Worm (Caenorhabditis elegans): ENCODE results near the gene D1054.9.

D1054.9 gene

DNA sequence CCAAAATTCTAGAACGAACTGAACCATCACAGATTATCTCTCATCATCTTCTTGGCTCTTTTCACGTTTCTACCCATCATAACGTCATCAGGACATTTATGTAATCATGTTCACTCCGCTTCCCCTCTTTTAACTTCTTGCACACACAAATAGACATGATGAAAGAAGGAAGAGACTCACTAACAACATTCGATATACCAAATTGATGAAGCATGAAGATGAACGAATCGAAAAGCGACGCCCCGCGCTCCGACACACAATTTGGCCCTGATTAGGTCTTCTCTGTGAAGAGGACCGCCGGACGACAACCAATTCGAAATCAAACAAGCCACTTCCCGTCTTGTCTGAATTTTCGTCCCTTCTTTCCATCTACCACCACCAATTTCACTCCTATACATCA lies 27.6 kb upstream of the D1054.9 start:
- no peak for TF ChIP-seq pha-4 (tag; optimal IDR thresholded peaks at IDR 0.05)
- no peak for TF ChIP-seq ceh-16 (tag; optimal IDR thresholded peaks at IDR 0.05)
- no peak for TF ChIP-seq nhr-28 (tag; optimal IDR thresholded peaks at IDR 0.05)
- no peak for TF ChIP-seq jun-1 (tag; optimal IDR thresholded peaks at IDR 0.05)
- TF ChIP-seq lin-39 (tag; optimal IDR thresholded peaks at IDR 0.05): no peak
- no peak for TF ChIP-seq nhr-67 (tag; optimal IDR thresholded peaks at IDR 0.05)
- TF ChIP-seq eor-1 (tag; optimal IDR thresholded peaks at IDR 0.05): no peak
- no peak for TF ChIP-seq nhr-11 (tag; optimal IDR thresholded peaks at IDR 0.05)

DNA sequence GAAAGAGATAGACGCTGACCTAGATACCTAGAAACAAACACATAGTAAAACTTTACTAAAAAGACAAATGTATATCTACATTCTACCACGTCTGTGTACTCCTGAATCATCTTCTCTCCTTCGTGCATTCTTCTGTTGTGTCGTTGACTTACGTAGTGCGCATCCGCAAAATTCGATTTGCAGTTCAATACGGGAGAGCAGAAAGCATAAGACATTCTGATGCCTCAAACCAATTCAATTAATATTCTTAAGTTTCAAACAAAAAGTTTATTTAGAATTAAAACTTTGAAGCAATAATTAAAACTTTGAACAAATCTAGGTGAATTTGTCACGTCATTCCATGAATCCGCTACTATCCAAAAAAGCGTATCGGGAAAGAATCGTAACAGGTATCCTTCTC lies 26.0 kb upstream of the D1054.9 start:
- TF ChIP-seq nhr-76 (tag; optimal IDR thresholded peaks at IDR 0.05) (no peak), fkh-10 (GFP tag; optimal IDR thresholded peaks at IDR 0.05) (peak; percentile 25)

DNA sequence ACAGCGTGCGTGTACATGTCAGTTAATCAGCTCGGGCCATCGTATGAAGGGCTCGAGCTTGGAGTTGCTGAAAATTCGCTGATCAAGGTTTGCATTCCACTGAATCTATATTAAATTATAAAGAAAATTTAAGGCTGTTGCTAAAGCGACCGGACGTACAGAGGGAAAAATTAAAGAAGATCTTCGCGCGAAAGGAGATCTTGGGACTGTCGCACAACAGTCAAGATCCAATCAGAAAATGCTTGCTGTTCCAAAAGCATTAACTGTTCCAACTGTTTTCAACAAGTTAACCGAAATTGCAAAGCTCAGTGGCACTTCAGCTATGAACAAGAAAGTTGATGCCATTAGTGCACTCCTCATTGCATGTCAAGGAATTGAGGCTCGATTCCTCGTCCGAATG lies 23.5 kb upstream of the D1054.9 start:
- TF ChIP-seq hmg-11 (tag; optimal IDR thresholded peaks at IDR 0.05) (no peak), mdl-1 (tag; optimal IDR thresholded peaks at IDR 0.05) (no peak), egl-27 (tag; optimal IDR thresholded peaks at IDR 0.05) (no peak), nhr-237 (tag; optimal IDR thresholded peaks at IDR 0.05) (no peak), nhr-76 (tag; optimal IDR thresholded peaks at IDR 0.05) (no peak)

DNA sequence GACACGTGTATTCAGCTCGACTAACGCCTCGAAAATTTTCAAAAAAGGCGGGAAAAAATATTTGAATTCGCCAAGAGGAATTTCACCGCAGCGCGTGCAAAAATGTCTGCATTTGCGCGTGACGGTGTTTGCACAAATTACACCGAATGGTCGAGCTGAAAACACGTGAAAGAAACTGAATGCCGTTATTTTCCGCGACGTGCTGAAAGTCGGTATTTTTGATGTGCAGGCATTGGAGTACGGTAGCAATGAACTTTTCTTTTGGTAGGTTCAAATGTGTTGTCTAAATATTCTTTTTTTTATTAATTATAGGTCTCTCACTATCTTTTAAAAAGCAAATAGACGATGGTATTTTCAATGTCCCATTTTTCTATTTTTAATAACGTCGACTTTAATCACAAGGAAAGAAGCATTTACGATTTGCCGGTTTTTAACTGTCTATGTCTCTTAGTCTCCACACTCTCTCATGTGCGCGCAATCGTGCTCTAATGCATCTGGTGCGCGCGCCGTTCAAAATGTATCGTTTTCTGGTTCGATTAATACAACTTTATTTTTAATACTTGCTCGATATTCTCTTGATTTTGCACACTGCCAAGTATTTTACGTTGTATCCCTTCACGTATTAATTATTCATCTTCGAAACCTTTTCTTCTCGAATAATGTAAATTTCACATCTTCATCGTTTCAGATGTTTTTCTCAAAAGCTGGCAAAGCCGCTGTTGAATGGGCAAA lies 22.7 kb upstream of the D1054.9 start, which contains the start of the genes C29A12.1 and lig-1:
Gene C29A12.1 (minus strand): TSS at position 63 of the 732 bp plus-strand sequence.
Gene lig-1 (plus strand): TSS at position 682 of the 732 bp plus-strand sequence.
- TF ChIP-seq nfya-1 (tag; optimal IDR thresholded peaks at IDR 0.05; ENCODE audit: insufficient read depth) (peak; percentile 36), lin-15B (tag; optimal IDR thresholded peaks at IDR 0.05) (peak; percentile 44), daf-12 (tag; optimal IDR thresholded peaks at IDR 0.05) (no peak), pha-4 (tag; optimal IDR thresholded peaks at IDR 0.05) (no peak), nhr-25 (tag; optimal IDR thresholded peaks at IDR 0.05) (peak; percentile 34), elt-2 (tag; optimal IDR thresholded peaks at IDR 0.05) (peak; percentile 4), ceh-16 (tag; optimal IDR thresholded peaks at IDR 0.05) (no peak), nhr-23 (tag; optimal IDR thresholded peaks at IDR 0.05) (no peak)

DNA sequence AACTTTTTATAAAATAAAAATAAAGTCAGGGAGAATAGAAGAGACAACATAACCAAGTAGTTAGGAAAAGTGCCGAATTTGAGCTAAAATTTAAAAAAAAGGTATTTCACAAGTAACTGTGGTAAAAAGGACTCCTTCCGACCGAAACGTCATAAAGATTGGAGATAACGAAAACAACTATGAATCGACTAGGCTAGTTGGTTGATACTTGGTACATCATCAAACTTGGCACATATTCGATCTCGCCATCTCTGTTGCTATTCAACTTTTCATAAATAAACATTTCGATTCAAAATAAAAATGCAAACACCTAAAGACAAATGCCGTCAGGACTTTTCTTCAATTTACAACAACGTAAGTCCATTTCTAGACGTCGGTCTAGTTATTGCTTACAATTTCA lies 20.9 kb upstream of the D1054.9 start, which contains the start of gene C29A12.22:
Gene C29A12.22 (plus strand): TSS at position 301 of the 400 bp plus-strand sequence.
- TF ChIP-seq mml-1 (tag; optimal IDR thresholded peaks at IDR 0.05) (no peak), ceh-82 (tag; optimal IDR thresholded peaks at IDR 0.05) (no peak), fkh-10 (GFP tag; optimal IDR thresholded peaks at IDR 0.05) (no peak), nhr-237 (tag; optimal IDR thresholded peaks at IDR 0.05) (no peak), unc-62 (GFP tag; optimal IDR thresholded peaks at IDR 0.05) (no peak), nhr-12 (tag; optimal IDR thresholded peaks at IDR 0.05) (no peak), lsy-12 (tag; optimal IDR thresholded peaks at IDR 0.05) (no peak), fkh-2 (tag; optimal IDR thresholded peaks at IDR 0.05) (no peak), pqm-1 (tag; optimal IDR thresholded peaks at IDR 0.05) (no peak), egl-27 (tag; optimal IDR thresholded peaks at IDR 0.05) (no peak), nhr-77 (tag; optimal IDR thresholded peaks at IDR 0.05) (no peak), nhr-67 (tag; optimal IDR thresholded peaks at IDR 0.05) (no peak), eor-1 (tag; optimal IDR thresholded peaks at IDR 0.05) (no peak), zag-1 (tag; optimal IDR thresholded peaks at IDR 0.05) (no peak), nhr-76 (tag; optimal IDR thresholded peaks at IDR 0.05) (no peak), pha-4 (tag; optimal IDR thresholded peaks at IDR 0.05) (no peak), lin-15B (tag; optimal IDR thresholded peaks at IDR 0.05) (no peak), ceh-16 (tag; optimal IDR thresholded peaks at IDR 0.05) (no peak)

DNA sequence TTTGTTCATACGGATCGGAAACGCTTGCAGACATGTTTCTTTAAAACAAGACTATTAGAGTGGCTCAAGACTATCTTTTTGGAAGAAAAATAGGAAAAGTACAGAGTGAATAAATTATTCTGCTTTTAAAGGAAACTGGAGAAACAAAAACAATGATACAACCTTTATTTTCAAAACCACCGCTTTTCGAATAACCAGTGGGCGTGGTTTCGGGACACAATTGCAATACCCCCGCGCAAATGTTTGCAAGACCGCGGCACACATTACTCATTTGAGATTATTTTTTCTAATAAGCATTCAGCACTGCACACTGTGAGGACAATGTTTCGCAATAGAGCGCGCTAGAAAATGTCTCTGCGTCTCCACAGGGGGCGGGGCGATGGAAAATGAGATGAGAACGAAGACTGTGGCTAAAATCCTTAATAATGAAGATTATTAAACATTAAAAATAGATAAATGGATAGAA lies 17.0 kb upstream of the D1054.9 start, which contains the start of gene plrg-1:
Gene plrg-1 (minus strand): TSS at position 51 of the 466 bp plus-strand sequence.
- TF ChIP-seq elt-2 (tag; optimal IDR thresholded peaks at IDR 0.05) (peak; percentile 79), nhr-77 (tag; optimal IDR thresholded peaks at IDR 0.05) (peak; percentile 17), zag-1 (tag; optimal IDR thresholded peaks at IDR 0.05) (peak; percentile 54), pha-4 (tag; optimal IDR thresholded peaks at IDR 0.05) (peak; percentile 92), unc-39 (tag; optimal IDR thresholded peaks at IDR 0.05) (no peak), nhr-12 (tag; optimal IDR thresholded peaks at IDR 0.05) (no peak), nhr-76 (tag; optimal IDR thresholded peaks at IDR 0.05) (peak; percentile 56), daf-12 (tag; optimal IDR thresholded peaks at IDR 0.05) (no peak), ceh-16 (tag; optimal IDR thresholded peaks at IDR 0.05) (no peak), ztf-11 (tag; optimal IDR thresholded peaks at IDR 0.05) (no peak), snpc-4 (tag; optimal IDR thresholded peaks at IDR 0.05) (peak; percentile 90), lsy-12 (tag; optimal IDR thresholded peaks at IDR 0.05) (peak; percentile 82), eor-1 (tag; optimal IDR thresholded peaks at IDR 0.05) (no peak), elt-3 (tag; optimal IDR thresholded peaks at IDR 0.05) (peak in 1 of 3 experiments; percentile 21), nhr-25 (tag; optimal IDR thresholded peaks at IDR 0.05) (peak; percentile 86), tbx-2 (tag; optimal IDR thresholded peaks at IDR 0.05) (peak; percentile 60), nhr-28 (tag; optimal IDR thresholded peaks at IDR 0.05) (no peak), nhr-43 (tag; optimal IDR thresholded peaks at IDR 0.05; ENCODE audit: poor library complexity, severe bottlenecking) (peak; percentile 96), lin-39 (tag; optimal IDR thresholded peaks at IDR 0.05) (peak; percentile 89), R02D3.7 (tag; optimal IDR thresholded peaks at IDR 0.05) (peak; percentile 74), ceh-28 (tag; optimal IDR thresholded peaks at IDR 0.05) (peak; percentile 82), sea-2 (GFP tag; optimal IDR thresholded peaks at IDR 0.05) (no peak), nhr-237 (tag; optimal IDR thresholded peaks at IDR 0.05) (no peak), fkh-10 (GFP tag; optimal IDR thresholded peaks at IDR 0.05) (peak; percentile 29)
